Fruit fly (Drosophila melanogaster) whole organism, wandering third instar larva: ENCODE results near the gene Ir67c.
A peak's percentile ranks its signal among the peaks of the same experiment; 100 is the strongest.

Experiments used
- CG9705 ChIP-seq: fragments of 200-800 bp; sonication (Bioruptor generic); optimal IDR thresholded peaks from 2 replicates; lab custom pipeline; 2018; ENCODE audit warnings: missing biosample characterization, mild to moderate bottlenecking, missing genetic modification characterization
- CrebA ChIP-seq: fragments of 200-800 bp; sonication (Bioruptor generic); optimal IDR thresholded peaks from 2 replicates; lab custom pipeline; 2016; ENCODE audit warnings: missing biosample characterization, mild to moderate bottlenecking, missing genetic modification characterization, borderline replicate concordance
- Dfd ChIP-seq: fragments of >200 bp; optimal IDR thresholded peaks from 2 replicates; lab custom pipeline; 2017; ENCODE audit warnings: missing biosample characterization, missing genetic modification characterization
- Dif ChIP-seq: fragments of 200-275, 200-300 bp; sonication (Bioruptor generic); optimal IDR thresholded peaks from 2 replicates; lab custom pipeline; 2018; ENCODE audit warnings: missing biosample characterization, missing genetic modification characterization; ENCODE audit not compliant: partially characterized antibody
- GATAd ChIP-seq: sonication (Bioruptor generic); optimal IDR thresholded peaks from 2 replicates; lab custom pipeline; 2016; ENCODE audit warnings: missing biosample characterization, missing genetic modification characterization
- HLH106 ChIP-seq: fragments of 200-800 bp; optimal IDR thresholded peaks from 3 replicates; lab custom pipeline; 2019; ENCODE audit warnings: missing biosample characterization, mild to moderate bottlenecking, missing genetic modification characterization, moderate library complexity
- Hnf4 ChIP-seq: fragments of 200-800 bp; sonication (Bioruptor generic); optimal IDR thresholded peaks from 2 replicates; lab custom pipeline; 2016; ENCODE audit warnings: missing biosample characterization, mild to moderate bottlenecking, missing genetic modification characterization
- Hr78 ChIP-seq: fragments of >200 bp; optimal IDR thresholded peaks from 2 replicates; lab custom pipeline; 2017; ENCODE audit warnings: missing biosample characterization, missing genetic modification characterization
- Hr83 ChIP-seq: fragments of 200-300 bp; sonication (Bioruptor generic); optimal IDR thresholded peaks from 2 replicates; lab custom pipeline; 2016; ENCODE audit warnings: missing biosample characterization, mild to moderate bottlenecking, missing genetic modification characterization, moderate library complexity; ENCODE audit not compliant: poor library complexity, severe bottlenecking
- Jra ChIP-seq: sonication (Bioruptor generic); optimal IDR thresholded peaks from 2 replicates; lab custom pipeline; 2016; ENCODE audit warnings: missing biosample characterization, missing genetic modification characterization
- Mio ChIP-seq: sonication (Bioruptor generic); optimal IDR thresholded peaks from 2 replicates; lab custom pipeline; 2016; ENCODE audit warnings: missing biosample characterization, missing genetic modification characterization
- Myc ChIP-seq: fragments of >200 bp; optimal IDR thresholded peaks from 2 replicates; lab custom pipeline; 2017
- OdsH ChIP-seq: fragments of 200-800 bp; sonication (Bioruptor generic); optimal IDR thresholded peaks from 2 replicates; lab custom pipeline; 2016; ENCODE audit warnings: missing biosample characterization, mild to moderate bottlenecking, missing genetic modification characterization
- Rel ChIP-seq, 2 experiments: fragments of 200-800 bp; sonication (Bioruptor generic) in 1 of 2; optimal IDR thresholded peaks; 2 replicates in 1 of 2; 3 replicates in 1 of 2; lab custom pipeline; 2016 to 2019; ENCODE audit warnings: mild to moderate bottlenecking in 2 of 2, missing biosample characterization in 2 of 2, missing genetic modification characterization in 2 of 2, moderate library complexity in 1 of 2
- Sp1 ChIP-seq: fragments of 200-800 bp; sonication (Bioruptor generic); optimal IDR thresholded peaks from 3 replicates; lab custom pipeline; 2019; ENCODE audit warnings: missing biosample characterization, mild to moderate bottlenecking, missing genetic modification characterization, moderate library complexity
- Vsx2 ChIP-seq: fragments of 200-300, 225-300 bp; sonication (Bioruptor generic); optimal IDR thresholded peaks from 2 replicates; lab custom pipeline; 2018; ENCODE audit warnings: missing biosample characterization, missing genetic modification characterization; ENCODE audit not compliant: partially characterized antibody
- br ChIP-seq: fragments of 200-800 bp; sonication (Bioruptor generic); optimal IDR thresholded peaks from 2 replicates; lab custom pipeline; 2016; ENCODE audit warnings: missing biosample characterization, missing genetic modification characterization
- dl ChIP-seq, 2 experiments: fragments of 175-275, 200-275 bp in 1 of 2; fragments of 200-275 bp in 1 of 2; sonication (Bioruptor generic); optimal IDR thresholded peaks; lab custom pipeline; 2018; ENCODE audit warnings: mild to moderate bottlenecking in 2 of 2, missing biosample characterization in 2 of 2, missing genetic modification characterization in 2 of 2, moderate library complexity in 2 of 2; ENCODE audit not compliant: partially characterized antibody in 2 of 2, insufficient read depth in 1 of 2
- dmrt93B ChIP-seq: fragments of 200-800 bp; sonication (Bioruptor generic); optimal IDR thresholded peaks from 2 replicates; lab custom pipeline; 2018; ENCODE audit warnings: missing biosample characterization, mild to moderate bottlenecking, missing genetic modification characterization
- dsf ChIP-seq: sonication (Bioruptor generic); optimal IDR thresholded peaks from 2 replicates; lab custom pipeline; 2016; ENCODE audit warnings: missing biosample characterization, missing genetic modification characterization, borderline replicate concordance
- ey ChIP-seq: fragments of 200-800 bp; sonication (Bioruptor generic); optimal IDR thresholded peaks from 2 replicates; lab custom pipeline; 2016; ENCODE audit warnings: missing biosample characterization, missing genetic modification characterization
- foxo ChIP-seq, 2 experiments: fragments of 200-800 bp; sonication (Bioruptor generic); optimal IDR thresholded peaks; 2 replicates in 1 of 2; 3 replicates in 1 of 2; lab custom pipeline; 2016 to 2017; ENCODE audit warnings: missing biosample characterization in 2 of 2, missing genetic modification characterization in 2 of 2
- fru ChIP-seq: fragments of 200-800 bp; sonication (Bioruptor generic); optimal IDR thresholded peaks from 3 replicates; lab custom pipeline; 2016; ENCODE audit warnings: missing biosample characterization, mild to moderate bottlenecking, missing genetic modification characterization
- jim ChIP-seq: fragments of 175-275, 200-325 bp; sonication (Bioruptor generic); optimal IDR thresholded peaks from 2 replicates; lab custom pipeline; 2016; ENCODE audit warnings: missing biosample characterization, mild to moderate bottlenecking, missing genetic modification characterization
- lola ChIP-seq: fragments of >200 bp; optimal IDR thresholded peaks from 2 replicates; lab custom pipeline; 2017; ENCODE audit warnings: missing biosample characterization, missing genetic modification characterization
- pan ChIP-seq: fragments of >200 bp; optimal IDR thresholded peaks from 2 replicates; lab custom pipeline; 2017
- psq ChIP-seq: fragments of 200-800 bp; sonication (Bioruptor generic); optimal IDR thresholded peaks from 3 replicates; lab custom pipeline; 2017; ENCODE audit warnings: missing biosample characterization, mild to moderate bottlenecking, missing genetic modification characterization, moderate library complexity
- rgr ChIP-seq: fragments of 200-800 bp; sonication (Bioruptor generic); optimal IDR thresholded peaks from 3 replicates; lab custom pipeline; 2016; ENCODE audit warnings: missing biosample characterization, mild to moderate bottlenecking, missing genetic modification characterization
- sage ChIP-seq: fragments of 200-800 bp; sonication (Bioruptor generic); optimal IDR thresholded peaks from 2 replicates; lab custom pipeline; 2016; ENCODE audit warnings: missing biosample characterization, mild to moderate bottlenecking, missing genetic modification characterization
- sv ChIP-seq: fragments of 200-800 bp; sonication (Bioruptor generic); optimal IDR thresholded peaks from 3 replicates; lab custom pipeline; 2016; ENCODE audit warnings: missing biosample characterization, missing genetic modification characterization
- tai ChIP-seq: sonication (Bioruptor generic); optimal IDR thresholded peaks from 2 replicates; lab custom pipeline; 2016; ENCODE audit warnings: missing biosample characterization, missing genetic modification characterization
- usp ChIP-seq: fragments of >200 bp; optimal IDR thresholded peaks from 2 replicates; lab custom pipeline; 2017; ENCODE audit warnings: missing biosample characterization, missing genetic modification characterization
- woc ChIP-seq: sonication (Bioruptor generic); optimal IDR thresholded peaks from 2 replicates; lab custom pipeline; 2016; ENCODE audit warnings: missing biosample characterization, mild to moderate bottlenecking, missing genetic modification characterization

Gene Ir67c

DNA sequence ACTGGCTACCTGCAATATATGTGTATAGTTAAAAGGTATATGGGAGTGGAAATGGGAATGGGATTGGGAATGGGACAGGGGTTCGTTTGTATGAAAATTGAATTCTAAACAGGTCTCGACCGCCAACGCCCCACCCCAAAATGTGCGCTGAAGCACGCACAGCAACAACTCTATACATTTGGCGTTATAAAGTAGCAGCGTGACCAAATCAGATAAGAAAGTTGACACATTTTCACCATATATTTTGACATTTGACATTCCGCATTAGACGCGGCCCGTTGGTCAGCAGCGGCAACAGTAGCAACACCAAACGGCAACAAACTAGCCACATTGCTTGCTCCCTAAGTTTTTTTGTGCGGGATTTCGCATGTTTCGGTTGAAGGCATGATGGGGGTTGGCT lies 41.9 kb downstream of the Ir67c start:
- TF ChIP-seq Hnf4 (no peak), HLH106 (tag; lab: Kevin White, UChicago) (no peak), fru (GFP tag; lab: Kevin White, UChicago) (no peak), Hr78 (GFP tag; lab: Kevin White, UChicago) (no peak), Hr83 (GFP tag; lab: Kevin White, UChicago) (no peak), OdsH (no peak), br (GFP tag; lab: Kevin White, UChicago) (no peak)

dm6 chr3L:10390947-10391346 lies 43.0 kb downstream of the Ir67c start:
- TF ChIP-seq dl (GFP tag; optimal IDR thresholded peaks at IDR 0.05; lab: Kevin White, UChicago; ENCODE audit: insufficient read depth in 1 of 2, partially characterized antibody in 2 of 2) = no peak
- TF ChIP-seq Hnf4 = no peak
- no peak for TF ChIP-seq Mio (GFP tag; lab: Kevin White, UChicago)
- no peak for TF ChIP-seq foxo (GFP tag; optimal IDR thresholded peaks at IDR 0.05; lab: Kevin White, UChicago)
- no peak for TF ChIP-seq usp (GFP tag; lab: Kevin White, UChicago)
- no peak for TF ChIP-seq Hr83 (GFP tag; lab: Kevin White, UChicago)
- TF ChIP-seq ey = no peak

DNA sequence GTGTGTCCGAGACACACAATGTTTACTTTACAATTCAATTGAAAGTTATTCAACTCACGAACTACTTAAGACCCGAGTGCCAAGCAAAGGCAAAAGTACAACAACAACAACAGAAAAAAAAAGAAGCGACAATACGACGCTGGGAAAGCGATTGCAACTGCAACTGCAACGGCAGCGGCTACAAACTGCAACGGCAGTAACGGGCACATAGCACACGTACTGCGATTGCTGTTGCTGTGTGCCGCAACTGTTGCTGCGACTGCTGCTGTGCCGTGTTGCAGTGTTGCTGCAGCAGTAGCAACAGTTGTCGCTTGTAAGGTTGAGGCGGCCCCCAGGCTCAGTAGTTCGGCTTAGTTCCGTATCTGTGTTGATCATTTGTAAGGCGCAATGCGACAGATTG lies 44.0 kb downstream of the Ir67c start:
- TF ChIP-seq psq = no peak
- TF ChIP-seq GATAd (GFP tag; lab: Kevin White, UChicago) = no peak
- no peak for TF ChIP-seq sv (GFP tag; lab: Kevin White, UChicago)
- no peak for TF ChIP-seq Mio (GFP tag; lab: Kevin White, UChicago)
- TF ChIP-seq dmrt93B = no peak
- TF ChIP-seq Sp1 = no peak
- no peak for TF ChIP-seq Dfd (GFP tag; lab: Kevin White, UChicago)
- no peak for TF ChIP-seq HLH106 (tag; lab: Kevin White, UChicago)
- TF ChIP-seq OdsH = no peak
- no peak for TF ChIP-seq Rel (GFP tag; optimal IDR thresholded peaks at IDR 0.05; lab: Kevin White, UChicago)
- no peak for TF ChIP-seq Rel (tag; optimal IDR thresholded peaks at IDR 0.05; lab: Kevin White, UChicago)
- no peak for TF ChIP-seq foxo (GFP tag; optimal IDR thresholded peaks at IDR 0.05; lab: Kevin White, UChicago)

dm6 chr3L:10389143-10389542 lies 44.8 kb downstream of the Ir67c start:
- TF ChIP-seq Myc (no peak), CrebA (no peak), pan (lab: Kevin White, UChicago) (no peak), GATAd (GFP tag; lab: Kevin White, UChicago) (no peak), foxo (GFP tag; optimal IDR thresholded peaks at IDR 0.05; lab: Kevin White, UChicago) (no peak), Dfd (GFP tag; lab: Kevin White, UChicago) (no peak), CG9705 (no peak), dsf (GFP tag; lab: Kevin White, UChicago) (no peak), tai (GFP tag; lab: Kevin White, UChicago) (no peak), Jra (GFP tag; lab: Kevin White, UChicago) (no peak), psq (no peak), Sp1 (no peak), rgr (GFP tag; lab: Kevin White, UChicago) (no peak), fru (GFP tag; lab: Kevin White, UChicago) (no peak), usp (GFP tag; lab: Kevin White, UChicago) (no peak), sage (GFP tag; lab: Kevin White, UChicago) (no peak), sv (GFP tag; lab: Kevin White, UChicago) (no peak), Mio (GFP tag; lab: Kevin White, UChicago) (no peak), Vsx2 (no peak)

DNA sequence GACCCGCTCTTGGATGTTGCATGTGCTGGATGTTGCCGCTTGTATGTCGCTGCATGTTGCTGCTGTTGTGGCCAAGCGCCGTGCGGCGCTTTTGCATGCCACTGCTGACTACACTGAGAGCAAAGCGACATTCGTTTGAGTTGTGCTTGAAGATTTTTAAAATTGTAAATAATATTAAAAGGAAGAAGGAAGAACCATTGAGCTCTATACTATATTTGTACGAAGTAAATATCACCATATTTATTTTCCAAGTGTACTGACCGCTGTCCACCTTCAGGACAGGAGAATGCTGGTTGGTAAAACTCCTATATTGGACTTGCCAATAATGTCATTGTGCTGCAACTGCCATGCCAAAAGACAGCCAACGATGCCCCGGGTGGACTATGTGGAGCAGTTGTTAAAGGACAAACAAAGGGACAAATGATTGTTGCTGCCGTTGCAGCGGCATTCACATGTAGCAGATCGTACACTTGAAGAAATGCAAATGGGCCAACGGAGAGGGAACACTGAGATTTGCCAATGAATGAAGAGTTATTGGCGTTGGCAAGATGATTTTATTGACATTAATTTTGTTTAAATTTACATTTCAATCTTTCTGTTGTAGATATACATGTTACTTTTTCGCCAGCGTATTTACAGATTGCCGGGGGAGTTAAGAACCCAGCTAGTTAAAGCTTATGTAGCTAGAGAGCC lies 46.5 kb downstream of the Ir67c start:
- TF ChIP-seq usp (GFP tag; lab: Kevin White, UChicago) = no peak
- no peak for TF ChIP-seq tai (GFP tag; lab: Kevin White, UChicago)
- no peak for TF ChIP-seq Vsx2
- TF ChIP-seq lola = no peak
- peak; percentile 37 for TF ChIP-seq fru (GFP tag; lab: Kevin White, UChicago)
- TF ChIP-seq br (GFP tag; lab: Kevin White, UChicago) = peak; percentile 13
- no peak for TF ChIP-seq Dif (GFP tag; lab: Kevin White, UChicago)
- TF ChIP-seq Dfd (GFP tag; lab: Kevin White, UChicago) = no peak
- no peak for TF ChIP-seq CrebA
- no peak for TF ChIP-seq psq
- no peak for TF ChIP-seq jim (GFP tag; lab: Kevin White, UChicago)
- peak; percentile 10 for TF ChIP-seq dmrt93B
- no peak for TF ChIP-seq pan (lab: Kevin White, UChicago)
- peak; percentile 33 for TF ChIP-seq HLH106 (tag; lab: Kevin White, UChicago)
- TF ChIP-seq Sp1 = no peak
- TF ChIP-seq foxo (GFP tag; optimal IDR thresholded peaks at IDR 0.05; lab: Kevin White, UChicago) = peak in 1 of 2 experiments; percentile 29
- peak; percentile 21 for TF ChIP-seq woc (GFP tag; lab: Kevin White, UChicago)
